Worm (Caenorhabditis elegans): ENCODE measurements around the gene T05C12.4.

- TF ChIP-seq tbx-11 (GFP tag; IDR thresholded peaks at IDR 0.05) (no peak), aly-1 (tag; optimal IDR thresholded peaks at IDR 0.05) (no peak), ama-1 (optimal IDR thresholded peaks at IDR 0.05) (no peak), ets-7 (tag; optimal IDR thresholded peaks at IDR 0.05) (no peak)
These were observed 38.1 kb upstream of the T05C12.4 start for ce11 chrII:8218266-8218665.

All from whole organism, early embryonic.